Fruit fly (Drosophila melanogaster) S2 (cell line): ENCODE results near the gene CG42263.

Experiments
- CG8478 ChIP-seq: fragments of >200 bp; optimal IDR thresholded peaks from 2 replicates; lab custom pipeline; 2018
- CTCF ChIP-seq, 2 experiments: fragments of >200 bp; optimal IDR thresholded peaks; 2 replicates each; lab custom pipeline; 2018

dm6 chr3L:19991120-19991519, 35.5 kb upstream of the CG42263 start, which contains the start of gene fln:
- TF ChIP-seq CG8478 (lab: Kevin White, UChicago) (no peak), CTCF (optimal IDR thresholded peaks at IDR 0.05; lab: Kevin White, UChicago) (no peak)
